Worm (Caenorhabditis elegans) whole organism, L4 larva: ENCODE results near the gene F59G1.4.
A peak's percentile ranks its signal among the peaks of the same experiment; 100 is the strongest.

Experiments
- D1046.2 ChIP-seq: fragments of 200-800 bp; sonication (Bioruptor generic); IDR thresholded peaks from 2 replicates; pipeline ENCODE4 v1.3.6; 2022; ENCODE audit warnings: missing genetic modification characterization, missing compliant biosample characterization
- F10B5.3 ChIP-seq: sonication (generic microtip); optimal IDR thresholded peaks from 2 replicates; lab custom pipeline; 2016; ENCODE audit warnings: mild to moderate bottlenecking, missing genetic modification characterization, missing compliant biosample characterization
- F37D6.2 ChIP-seq: sonication (generic microtip); optimal IDR thresholded peaks from 2 replicates; lab custom pipeline; 2016; ENCODE audit warnings: mild to moderate bottlenecking, missing genetic modification characterization, missing compliant biosample characterization
- F49E8.2 ChIP-seq: sonication (generic microtip); optimal IDR thresholded peaks from 2 replicates; lab custom pipeline; 2016; ENCODE audit warnings: missing compliant biosample characterization, mild to moderate bottlenecking, missing genetic modification characterization, borderline replicate concordance
- R02D3.7 ChIP-seq: fragments of 150-350 bp; sonication (generic microtip); optimal IDR thresholded peaks from 3 replicates; lab custom pipeline; 2014; ENCODE audit warnings: missing biosample characterization, missing genetic modification characterization
- T20F7.1 ChIP-seq: fragments of 200-800 bp; sonication (Bioruptor generic); optimal IDR thresholded peaks from 2 replicates; lab custom pipeline; 2018; ENCODE audit warnings: mild to moderate bottlenecking, missing genetic modification characterization, missing compliant biosample characterization
- Y48G9A.11 ChIP-seq: fragments of 200-800 bp; sonication (Bioruptor generic); IDR thresholded peaks from 2 replicates; pipeline ENCODE4 v1.3.6; 2022; ENCODE audit warnings: missing genetic modification reagents, missing genetic modification characterization, missing compliant biosample characterization
- ZK546.5 ChIP-seq, 2 experiments: sonication (generic microtip); optimal IDR thresholded peaks; 2 replicates each; lab custom pipeline; 2017; ENCODE audit warnings: missing biosample characterization in 2 of 2, missing genetic modification characterization in 2 of 2
- aly-2 ChIP-seq: sonication (generic microtip); optimal IDR thresholded peaks from 2 replicates; lab custom pipeline; 2018; ENCODE audit warnings: missing biosample characterization, missing genetic modification characterization
- ceh-32 ChIP-seq: sonication (generic microtip); optimal IDR thresholded peaks from 2 replicates; lab custom pipeline; 2016; ENCODE audit warnings: mild to moderate bottlenecking, missing genetic modification characterization, missing compliant biosample characterization; ENCODE audit not compliant: poor library complexity
- ceh-44 ChIP-seq: fragments of 200-800 bp; sonication (Bioruptor generic); IDR thresholded peaks from 2 replicates; pipeline ENCODE4 v1.3.6; 2022; ENCODE audit warnings: missing genetic modification reagents, missing genetic modification characterization, missing compliant biosample characterization
- daf-16 ChIP-seq, 3 experiments: sonication (generic microtip); optimal IDR thresholded peaks; 2 replicates each; lab custom pipeline; 2016 to 2017; ENCODE audit warnings: missing genetic modification characterization in 3 of 3, missing genetic modification reagents in 3 of 3, mild to moderate bottlenecking in 2 of 3, missing compliant biosample characterization in 2 of 3, missing biosample characterization in 1 of 3, moderate library complexity in 1 of 3
- daf-8 ChIP-seq: fragments of 200-800 bp; sonication (Bioruptor generic); IDR thresholded peaks from 2 replicates; pipeline ENCODE4 v1.3.6; 2022; ENCODE audit warnings: missing genetic modification characterization, missing compliant biosample characterization
- dmd-6 ChIP-seq: fragments of 200-800 bp; sonication (Bioruptor generic); IDR thresholded peaks from 2 replicates; pipeline ENCODE4 v1.3.6; 2022; ENCODE audit warnings: missing genetic modification reagents, missing genetic modification characterization, missing compliant biosample characterization
- dpl-1 ChIP-seq: fragments of 150-350 bp; optimal IDR thresholded peaks from 2 replicates; lab custom pipeline; 2014; ENCODE audit warnings: missing biosample characterization, missing genetic modification reagents, missing genetic modification characterization
- dve-1 ChIP-seq: sonication (generic microtip); optimal IDR thresholded peaks from 2 replicates; lab custom pipeline; 2017; ENCODE audit warnings: antibody characterized with exemption, mild to moderate bottlenecking, missing genetic modification characterization, missing compliant biosample characterization; ENCODE audit not compliant: insufficient read depth
- egl-27 ChIP-seq: sonication (generic microtip); optimal IDR thresholded peaks from 3 replicates; lab custom pipeline; 2017; ENCODE audit warnings: missing biosample characterization, missing genetic modification reagents, missing genetic modification characterization
- fkh-10 ChIP-seq: fragments of 150-350 bp; optimal IDR thresholded peaks from 2 replicates; lab custom pipeline; 2014; ENCODE audit warnings: missing biosample characterization, missing genetic modification reagents, missing genetic modification characterization
- hif-1 ChIP-seq, 2 experiments: sonication (generic microtip); optimal IDR thresholded peaks; 2 replicates each; lab custom pipeline; 2016 to 2017; ENCODE audit warnings: missing compliant biosample characterization in 2 of 2, missing genetic modification characterization in 2 of 2, missing genetic modification reagents in 2 of 2, missing genotype in 2 of 2, mild to moderate bottlenecking in 1 of 2
- hlh-11 ChIP-seq: fragments of 200-800 bp; sonication (Bioruptor generic); optimal IDR thresholded peaks from 2 replicates; lab custom pipeline; 2018; ENCODE audit warnings: mild to moderate bottlenecking, missing genetic modification characterization, missing compliant biosample characterization
- hlh-30 ChIP-seq: sonication (generic microtip); optimal IDR thresholded peaks from 2 replicates; lab custom pipeline; 2017; ENCODE audit warnings: antibody characterized with exemption, mild to moderate bottlenecking, missing genetic modification characterization, missing compliant biosample characterization; ENCODE audit not compliant: insufficient read depth
- hmg-1.1 ChIP-seq: fragments of 200-800 bp; sonication (Bioruptor generic); IDR thresholded peaks from 2 replicates; pipeline ENCODE4 v1.3.6; 2022; ENCODE audit warnings: missing genetic modification reagents, missing genetic modification characterization, missing compliant biosample characterization
- lin-1 ChIP-seq: fragments of 200-800 bp; sonication (Bioruptor generic); IDR thresholded peaks from 2 replicates; pipeline ENCODE4 v1.3.6; 2022; ENCODE audit warnings: missing genetic modification reagents, missing genetic modification characterization, missing compliant biosample characterization
- lin-13 ChIP-seq: fragments of 150-350 bp; optimal IDR thresholded peaks from 2 replicates; lab custom pipeline; 2014; ENCODE audit warnings: missing biosample characterization, missing genetic modification reagents, missing genetic modification characterization
- lin-38 ChIP-seq: fragments of 200-800 bp; sonication (Bioruptor generic); IDR thresholded peaks from 2 replicates; pipeline ENCODE4 v1.3.6; 2022; ENCODE audit warnings: missing genetic modification reagents, missing genetic modification characterization, missing compliant biosample characterization
- lin-39 ChIP-seq: fragments of 150-350 bp; optimal IDR thresholded peaks from 2 replicates; lab custom pipeline; 2014; ENCODE audit warnings: missing biosample characterization, missing genetic modification reagents, missing genetic modification characterization
- lsy-2 ChIP-seq, 2 experiments: fragments of 150-350 bp in 1 of 2; sonication (generic microtip) in 1 of 2; optimal IDR thresholded peaks; 2 replicates each; lab custom pipeline; 2014 to 2017; ENCODE audit warnings: missing biosample characterization in 2 of 2, missing genetic modification characterization in 2 of 2
- madf-9 ChIP-seq: fragments of 200-800 bp; sonication (Bioruptor generic); conservative IDR thresholded peaks from 2 replicates; pipeline ENCODE4 v1.3.6; 2022; ENCODE audit warnings: missing genetic modification reagents, missing genetic modification characterization, missing compliant biosample characterization
- mdl-1 ChIP-seq, 2 experiments: fragments of 150-350 bp in 1 of 2; sonication (generic microtip) in 1 of 2; optimal IDR thresholded peaks; 2 replicates each; lab custom pipeline; 2014 to 2017; ENCODE audit warnings: missing biosample characterization in 2 of 2, missing genetic modification characterization in 2 of 2
- mdt-29 ChIP-seq: fragments of 200-800 bp; sonication (Bioruptor generic); IDR thresholded peaks from 2 replicates; pipeline ENCODE4 v1.3.6; 2022; ENCODE audit warnings: missing genetic modification reagents, missing genetic modification characterization, missing compliant biosample characterization
- mep-1 ChIP-seq: fragments of 150-350 bp; sonication (generic microtip); optimal IDR thresholded peaks from 3 replicates; lab custom pipeline; 2014; ENCODE audit warnings: missing biosample characterization, missing genetic modification characterization
- mes-2 ChIP-seq: sonication (generic microtip); optimal IDR thresholded peaks from 2 replicates; lab custom pipeline; 2016; ENCODE audit warnings: missing genotype, mild to moderate bottlenecking, missing genetic modification characterization, missing compliant biosample characterization; ENCODE audit not compliant: poor library complexity, severe bottlenecking
- nhr-28 ChIP-seq: fragments of 150-350 bp; optimal IDR thresholded peaks from 2 replicates; lab custom pipeline; 2014; ENCODE audit warnings: missing biosample characterization, missing genetic modification characterization
- nhr-41 ChIP-seq: fragments of 200-800 bp; sonication (Bioruptor generic); IDR thresholded peaks from 2 replicates; pipeline ENCODE4 v1.3.6; 2022; ENCODE audit warnings: missing genetic modification reagents, missing genetic modification characterization, missing compliant biosample characterization
- nhr-76 ChIP-seq: fragments of 150-350 bp; optimal IDR thresholded peaks from 2 replicates; lab custom pipeline; 2014; ENCODE audit warnings: missing biosample characterization, missing genetic modification characterization
- pqm-1 ChIP-seq: sonication (generic microtip); optimal IDR thresholded peaks from 2 replicates; lab custom pipeline; 2017; ENCODE audit warnings: missing biosample characterization, missing genetic modification characterization
- saeg-2 ChIP-seq: fragments of 200-800 bp; sonication (Bioruptor generic); IDR thresholded peaks from 2 replicates; pipeline ENCODE4 v1.3.6; 2022; ENCODE audit warnings: missing genetic modification reagents, missing genetic modification characterization, missing compliant biosample characterization
- snpc-1.2 ChIP-seq: fragments of 200-800 bp; sonication (Bioruptor generic); IDR thresholded peaks from 2 replicates; pipeline ENCODE4 v1.3.6; 2022; ENCODE audit warnings: missing genetic modification reagents, missing genetic modification characterization, missing compliant biosample characterization
- spr-3 ChIP-seq: fragments of 200-800 bp; sonication (Bioruptor generic); optimal IDR thresholded peaks from 2 replicates; lab custom pipeline; 2018; ENCODE audit warnings: mild to moderate bottlenecking, missing genetic modification characterization, missing compliant biosample characterization
- tag-97 ChIP-seq: fragments of 200-800 bp; sonication (Bioruptor generic); IDR thresholded peaks from 2 replicates; pipeline ENCODE4 v1.3.6; 2022; ENCODE audit warnings: missing genetic modification characterization, missing compliant biosample characterization
- tra-1 ChIP-seq: fragments of 200-800 bp; sonication (Bioruptor generic); IDR thresholded peaks from 2 replicates; pipeline ENCODE4 v1.3.6; 2022; ENCODE audit warnings: missing genetic modification reagents, missing genetic modification characterization, missing compliant biosample characterization
- unc-130 ChIP-seq: sonication (generic microtip); optimal IDR thresholded peaks from 2 replicates; lab custom pipeline; 2016; ENCODE audit warnings: missing genetic modification reagents, missing genetic modification characterization, missing compliant biosample characterization
- unc-39 ChIP-seq: sonication (generic microtip); optimal IDR thresholded peaks from 2 replicates; lab custom pipeline; 2017; ENCODE audit warnings: missing biosample characterization, missing genetic modification characterization
- zfp-2 ChIP-seq: sonication (generic microtip); optimal IDR thresholded peaks from 2 replicates; lab custom pipeline; 2016; ENCODE audit warnings: mild to moderate bottlenecking, missing genetic modification characterization, missing compliant biosample characterization
- zfp-3 ChIP-seq: fragments of 200-800 bp; sonication (Bioruptor generic); conservative IDR thresholded peaks from 2 replicates; pipeline ENCODE4 v1.3.6; 2022; ENCODE audit warnings: missing genetic modification reagents, missing genetic modification characterization, missing compliant biosample characterization

F59G1.4 gene

ce11 chrII:5873564-5874070, 22.4 kb upstream of the F59G1.4 start, which contains the start of gene tex-2:
TSS of gene tex-2 (minus strand) at chrII:5873614.
- peak; percentile 26 for TF ChIP-seq pqm-1 (tag; lab: Kevin White, UChicago)
- TF ChIP-seq fkh-10 (GFP tag; lab: Kevin White, UChicago) = peak; percentile 43
- no peak for TF ChIP-seq tag-97
- peak in 1 of 2 experiments; percentile 24 for TF ChIP-seq mdl-1 (tag; optimal IDR thresholded peaks at IDR 0.05; lab: Kevin White, UChicago)
- peak; percentile 53 for TF ChIP-seq mep-1 (tag; lab: Kevin White, UChicago)
- TF ChIP-seq zfp-3 = no peak
- TF ChIP-seq F37D6.2 (tag; lab: Kevin White, UChicago) = peak; percentile 17
- no peak for TF ChIP-seq ZK546.5 (tag; optimal IDR thresholded peaks at IDR 0.05; lab: Kevin White, UChicago)
- peak; percentile 49 for TF ChIP-seq unc-130 (GFP tag; lab: Kevin White, UChicago)
- no peak for TF ChIP-seq F10B5.3 (tag; lab: Kevin White, UChicago)
- TF ChIP-seq spr-3 (GFP tag; lab: Kevin White, UChicago) = no peak
- TF ChIP-seq Y48G9A.11 (GFP tag; lab: Robert Waterston, UW) = no peak
- peak; percentile 61; the same call in 1 of the 2 replicates for TF ChIP-seq tra-1
- TF ChIP-seq snpc-1.2 (GFP tag; lab: Robert Waterston, UW) = no peak
- no peak for TF ChIP-seq daf-8 (GFP tag; lab: Robert Waterston, UW)
- TF ChIP-seq nhr-41 (GFP tag; lab: Robert Waterston, UW) = no peak
- TF ChIP-seq hlh-30 (tag; lab: Kevin White, UChicago) = peak; percentile 19
- peak; percentile 10 for TF ChIP-seq lin-13 (GFP tag; lab: Kevin White, UChicago)
- TF ChIP-seq saeg-2 (GFP tag; lab: Robert Waterston, UW) = no peak
- no peak for TF ChIP-seq D1046.2
- no peak for TF ChIP-seq lin-1
- TF ChIP-seq lin-39 (tag; lab: Kevin White, UChicago) = no peak
- no peak for TF ChIP-seq egl-27 (tag; lab: Kevin White, UChicago)
- TF ChIP-seq zfp-2 (tag; lab: Kevin White, UChicago) = no peak
- no peak for TF ChIP-seq ceh-32
- no peak for TF ChIP-seq unc-39 (tag; lab: Kevin White, UChicago)
- peak; percentile 2 for TF ChIP-seq dpl-1 (GFP tag; lab: Kevin White, UChicago)
- TF ChIP-seq hmg-1.1 (GFP tag; lab: Robert Waterston, UW) = 0 out of 2 replicates have a peak, but pooled peaks have one; percentile 8
- peak; percentile 86 for TF ChIP-seq dve-1 (tag; lab: Kevin White, UChicago)
- peak; percentile 68 for TF ChIP-seq T20F7.1 (GFP tag; lab: Kevin White, UChicago)
- TF ChIP-seq hlh-11 (tag; lab: Kevin White, UChicago) = peak; percentile 72
- TF ChIP-seq mes-2 (tag; lab: Kevin White, UChicago) = peak; percentile 71
- TF ChIP-seq nhr-28 (tag; lab: Kevin White, UChicago) = peak; percentile 90
- TF ChIP-seq madf-9 = no peak
- TF ChIP-seq aly-2 = no peak
- no peak for TF ChIP-seq nhr-76 (tag; lab: Kevin White, UChicago)
- no peak for TF ChIP-seq daf-16 (GFP tag; optimal IDR thresholded peaks at IDR 0.05; lab: Kevin White, UChicago)
- TF ChIP-seq daf-16 (tag; optimal IDR thresholded peaks at IDR 0.05; lab: Kevin White, UChicago) = peak; percentile 64
- TF ChIP-seq dmd-6 (GFP tag; lab: Robert Waterston, UW) = peak; percentile 79
- TF ChIP-seq ceh-44 = no peak
- TF ChIP-seq hif-1 (tag; optimal IDR thresholded peaks at IDR 0.05; lab: Kevin White, UChicago) = peak in 1 of 2 experiments; percentile 14
- no peak for TF ChIP-seq R02D3.7 (tag; lab: Kevin White, UChicago)
- TF ChIP-seq F49E8.2 (tag; lab: Kevin White, UChicago) = no peak
- TF ChIP-seq mdt-29 = no peak
- TF ChIP-seq lin-38 (GFP tag; lab: Robert Waterston, UW) = peak; percentile 88
- peak in 1 of 2 experiments; percentile 30 for TF ChIP-seq lsy-2 (tag; optimal IDR thresholded peaks at IDR 0.05; lab: Kevin White, UChicago)
